Fruit fly (Drosophila melanogaster) whole organism, prepupa: Measurements from ENCODE around the gene CG43082.
A peak's percentile ranks its signal among the peaks of the same experiment; 100 is the strongest.

Experiments used
- CG10669 ChIP-seq: fragments of 200-800 bp; sonication (Bioruptor generic); optimal IDR thresholded peaks from 3 replicates; lab custom pipeline; 2018; ENCODE audit warnings: missing biosample characterization, mild to moderate bottlenecking, missing genetic modification characterization, moderate library complexity
- CG11294 ChIP-seq: fragments of 200-800 bp; sonication (Bioruptor generic); IDR thresholded peaks from 2 replicates; pipeline ENCODE4 v1.3.6; 2022; ENCODE audit warnings: missing biosample characterization, missing genetic modification characterization
- CG11762 ChIP-seq: fragments of 200-800 bp; sonication (Bioruptor generic); optimal IDR thresholded peaks from 3 replicates; lab custom pipeline; 2016; ENCODE audit warnings: missing biosample characterization, missing genetic modification characterization; ENCODE audit not compliant: insufficient read depth
- CG11902 ChIP-seq: fragments of 200-800 bp; sonication (Bioruptor generic); optimal IDR thresholded peaks from 3 replicates; lab custom pipeline; 2016; ENCODE audit warnings: missing biosample characterization, missing genetic modification characterization
- CG15336 ChIP-seq: fragments of 200-800 bp; sonication (Bioruptor generic); IDR thresholded peaks from 2 replicates; pipeline ENCODE4 v1.3.6; 2022; ENCODE audit warnings: missing biosample characterization, missing genetic modification characterization
- CG1621 ChIP-seq: fragments of 200-800 bp; sonication (Bioruptor generic); optimal IDR thresholded peaks from 3 replicates; lab custom pipeline; 2018; ENCODE audit warnings: missing biosample characterization, mild to moderate bottlenecking, missing genetic modification characterization
- CG3919 ChIP-seq: fragments of 200-800 bp; sonication (Bioruptor generic); optimal IDR thresholded peaks from 3 replicates; lab custom pipeline; 2016; ENCODE audit warnings: missing biosample characterization, missing genetic modification characterization
- CG8632 ChIP-seq: fragments of 200-800 bp; sonication (Bioruptor generic); optimal IDR thresholded peaks from 3 replicates; lab custom pipeline; 2016; ENCODE audit warnings: missing biosample characterization, missing genetic modification characterization
- CG9139 ChIP-seq: fragments of 200-800 bp; sonication (Bioruptor generic); optimal IDR thresholded peaks from 3 replicates; lab custom pipeline; 2017; ENCODE audit warnings: missing biosample characterization, mild to moderate bottlenecking, missing genetic modification characterization
- Lpt ChIP-seq: fragments of 200-800 bp; sonication (Bioruptor generic); optimal IDR thresholded peaks from 3 replicates; lab custom pipeline; 2016; ENCODE audit warnings: missing biosample characterization, missing genetic modification characterization
- fkh ChIP-seq: fragments of 200-800 bp; sonication (Bioruptor generic); optimal IDR thresholded peaks from 3 replicates; lab custom pipeline; 2017; ENCODE audit warnings: missing biosample characterization, mild to moderate bottlenecking, missing genetic modification characterization, moderate library complexity

DNA sequence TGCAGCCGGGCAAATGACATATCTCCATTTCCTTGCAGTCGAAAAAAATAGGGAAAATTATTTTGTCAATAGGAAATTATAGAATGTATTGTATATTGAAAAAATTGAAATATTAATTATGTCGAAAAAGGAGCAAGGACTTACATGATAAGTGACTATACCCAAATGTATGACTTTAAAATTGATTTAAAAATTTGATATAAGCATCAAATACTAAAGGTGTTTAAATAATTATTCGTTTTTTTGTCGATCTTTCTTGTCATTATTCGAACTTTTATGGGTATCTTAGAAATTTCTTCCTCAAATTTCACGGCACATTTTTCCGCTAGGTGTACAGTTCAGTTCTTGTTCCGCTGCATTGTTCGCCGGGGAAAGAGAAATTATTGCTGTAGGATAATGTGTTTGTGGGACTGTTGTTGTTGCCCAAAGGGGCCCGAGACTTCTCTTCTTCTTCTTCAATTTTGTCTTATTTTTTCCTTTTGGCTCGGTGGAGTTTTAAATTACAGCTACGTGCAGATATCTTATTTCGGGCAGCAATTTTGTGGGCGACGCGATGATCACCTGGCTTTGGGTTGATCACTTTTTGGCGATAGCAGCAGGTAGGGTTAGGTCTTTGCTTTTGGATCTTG lies 38.8 kb downstream of the CG43082 start:
- TF ChIP-seq CG9139 (GFP tag; lab: Kevin White, UChicago) (peak; percentile 33), CG11902 (peak; percentile 39), CG1621 (tag; lab: Kevin White, UChicago) (no peak), CG11294 (GFP tag; lab: Robert Waterston, UW) (no peak), CG10669 (peak; percentile 41), fkh (GFP tag; lab: Kevin White, UChicago) (no peak), Lpt (GFP tag; lab: Kevin White, UChicago) (no peak), CG11762 (GFP tag; lab: Kevin White, UChicago) (peak; percentile 46), CG15336 (GFP tag; lab: Robert Waterston, UW) (0 out of 2 replicates have a peak, but pooled peaks have one; percentile 10), CG3919 (peak; percentile 59), CG8632 (GFP tag; lab: Kevin White, UChicago) (peak; percentile 80)
